Worm (Caenorhabditis elegans) whole organism, young adult: ENCODE measurements around the gene nfki-1.

ENCODE experiments used
- B0035.1 ChIP-seq: sonication (generic microtip); optimal IDR thresholded peaks from 2 replicates; lab custom pipeline; 2016; ENCODE audit warnings: missing genetic modification characterization, mild to moderate bottlenecking, missing compliant biosample characterization, missing genotype, missing genetic modification reagents
- F37B4.10 ChIP-seq: fragments of 200-800 bp; sonication (Bioruptor generic); IDR thresholded peaks from 2 replicates; pipeline ENCODE4 v1.3.6; 2022; ENCODE audit warnings: missing genetic modification characterization, missing compliant biosample characterization
- Y53F4B.3 ChIP-seq: fragments of 200-800 bp; sonication (Bioruptor generic); IDR thresholded peaks from 2 replicates; pipeline ENCODE4 v1.3.6; 2022; ENCODE audit warnings: missing genetic modification reagents, missing genetic modification characterization, missing compliant biosample characterization
- ama-1 ChIP-seq, 3 experiments: fragments of 150-350 bp in 1 of 3; sonication (generic microtip) in 2 of 3; optimal IDR thresholded peaks; 2 replicates each; lab custom pipeline; 2014 to 2018; ENCODE audit warnings: missing biosample characterization in 2 of 3, missing genetic modification characterization in 2 of 3, missing genetic modification reagents in 2 of 3
- bed-2 ChIP-seq: fragments of 200-800 bp; sonication (Bioruptor generic); IDR thresholded peaks from 2 replicates; pipeline ENCODE4 v1.3.6; 2022; ENCODE audit warnings: missing genetic modification reagents, missing genetic modification characterization, missing compliant biosample characterization
- ceh-100 ChIP-seq: fragments of 200-800 bp; sonication (Bioruptor generic); IDR thresholded peaks from 2 replicates; pipeline ENCODE4 v1.3.6; 2022; ENCODE audit warnings: missing genetic modification reagents, missing genetic modification characterization, missing compliant biosample characterization
- ceh-40 ChIP-seq: fragments of 200-800 bp; sonication (Bioruptor generic); IDR thresholded peaks from 2 replicates; pipeline ENCODE4 v1.3.6; 2022; ENCODE audit warnings: missing genetic modification characterization, missing compliant biosample characterization
- mel-28 ChIP-seq: sonication (generic microtip); optimal IDR thresholded peaks from 2 replicates; lab custom pipeline; 2016; ENCODE audit warnings: borderline replicate concordance, mild to moderate bottlenecking, missing genetic modification characterization, missing compliant biosample characterization
- snpc-3.4 ChIP-seq: sonication (generic microtip); optimal IDR thresholded peaks from 2 replicates; lab custom pipeline; 2017; ENCODE audit warnings: missing genetic modification characterization, mild to moderate bottlenecking, missing compliant biosample characterization, antibody characterized with exemption, moderate library complexity, missing genotype, missing genetic modification reagents
- snpc-4 ChIP-seq, 5 experiments: fragments of 150-350 bp in 1 of 5; sonication (generic microtip) in 4 of 5; optimal IDR thresholded peaks; 2 replicates each; lab custom pipeline; 2014 to 2018; ENCODE audit warnings: missing genetic modification characterization in 5 of 5, missing biosample characterization in 3 of 5, antibody characterized with exemption in 2 of 5, mild to moderate bottlenecking in 2 of 5, missing compliant biosample characterization in 2 of 5, missing genotype in 2 of 5, moderate library complexity in 2 of 5, missing genetic modification reagents in 1 of 5

ce11 chrX:15384090-15384624 is 29.1 kb downstream of the nfki-1 start:
- TF ChIP-seq snpc-4 (GFP tag; optimal IDR thresholded peaks at IDR 0.05; lab: Kevin White, UChicago), result no peak
- no peak for TF ChIP-seq snpc-4 (tag; optimal IDR thresholded peaks at IDR 0.05; lab: Kevin White, UChicago)
- no peak for TF ChIP-seq Y53F4B.3 (GFP tag; lab: Robert Waterston, UW)
- no peak for TF ChIP-seq ama-1 (optimal IDR thresholded peaks at IDR 0.05; lab: Kevin White, UChicago)
- TF ChIP-seq ama-1 (GFP tag; optimal IDR thresholded peaks at IDR 0.05; lab: Kevin White, UChicago), result no peak
- TF ChIP-seq F37B4.10 (GFP tag; lab: Robert Waterston, UW), result no peak
- no peak for TF ChIP-seq snpc-3.4 (tag; lab: Kevin White, UChicago)
- no peak for TF ChIP-seq bed-2 (GFP tag; lab: Robert Waterston, UW)
- TF ChIP-seq ceh-100, result no peak
- TF ChIP-seq ceh-40, result no peak
- TF ChIP-seq mel-28 (tag; lab: Kevin White, UChicago), result no peak
- TF ChIP-seq B0035.1 (tag; lab: Kevin White, UChicago), result no peak
